Worm (Caenorhabditis elegans) whole organism, L4 larva: Measurements from ENCODE around the gene ekl-5.
A peak's percentile ranks its signal among the peaks of the same experiment; 100 is the strongest.

Source experiments
- D1046.2 ChIP-seq: fragments of 200-800 bp; sonication (Bioruptor generic); IDR thresholded peaks from 2 replicates; pipeline ENCODE4 v1.3.6; 2022; ENCODE audit warnings: missing genetic modification characterization, missing compliant biosample characterization
- F37D6.2 ChIP-seq: sonication (generic microtip); optimal IDR thresholded peaks from 2 replicates; lab custom pipeline; 2016; ENCODE audit warnings: mild to moderate bottlenecking, missing genetic modification characterization, missing compliant biosample characterization
- Y48G9A.11 ChIP-seq: fragments of 200-800 bp; sonication (Bioruptor generic); IDR thresholded peaks from 2 replicates; pipeline ENCODE4 v1.3.6; 2022; ENCODE audit warnings: missing genetic modification reagents, missing genetic modification characterization, missing compliant biosample characterization
- Y75B8A.6 ChIP-seq: fragments of 200-800 bp; sonication (Bioruptor generic); IDR thresholded peaks from 2 replicates; pipeline ENCODE4 v1.3.6; 2022; ENCODE audit warnings: missing genetic modification reagents, missing genetic modification characterization, missing compliant biosample characterization
- ZK337.2 ChIP-seq: fragments of 200-800 bp; sonication (Bioruptor generic); IDR thresholded peaks from 2 replicates; pipeline ENCODE4 v1.3.6; 2022; ENCODE audit warnings: missing genetic modification reagents, missing genetic modification characterization, missing compliant biosample characterization
- ZK546.5 ChIP-seq, 2 experiments: sonication (generic microtip); optimal IDR thresholded peaks; 2 replicates each; lab custom pipeline; 2017; ENCODE audit warnings: missing biosample characterization in 2 of 2, missing genetic modification characterization in 2 of 2
- aha-1 ChIP-seq: fragments of 150-350 bp; peaks from one replicate; lab custom pipeline; 2014; ENCODE audit warnings: missing biosample characterization, missing genetic modification characterization
- arid-1 ChIP-seq: fragments of 200-800 bp; sonication (Bioruptor generic); conservative IDR thresholded peaks from 2 replicates; pipeline ENCODE4 v1.3.6; 2022; ENCODE audit warnings: missing genetic modification reagents, missing genetic modification characterization, missing compliant biosample characterization
- ceh-32 ChIP-seq: sonication (generic microtip); optimal IDR thresholded peaks from 2 replicates; lab custom pipeline; 2016; ENCODE audit warnings: mild to moderate bottlenecking, missing genetic modification characterization, missing compliant biosample characterization; ENCODE audit not compliant: poor library complexity
- ceh-44 ChIP-seq: fragments of 200-800 bp; sonication (Bioruptor generic); IDR thresholded peaks from 2 replicates; pipeline ENCODE4 v1.3.6; 2022; ENCODE audit warnings: missing genetic modification reagents, missing genetic modification characterization, missing compliant biosample characterization
- daf-19 ChIP-seq: fragments of 200-800 bp; sonication (Bioruptor generic); conservative IDR thresholded peaks from 2 replicates; pipeline ENCODE4 v1.3.6; 2022; ENCODE audit warnings: missing genetic modification characterization, missing compliant biosample characterization
- dmd-6 ChIP-seq: fragments of 200-800 bp; sonication (Bioruptor generic); IDR thresholded peaks from 2 replicates; pipeline ENCODE4 v1.3.6; 2022; ENCODE audit warnings: missing genetic modification reagents, missing genetic modification characterization, missing compliant biosample characterization
- dmd-9 ChIP-seq: fragments of 200-800 bp; sonication (Bioruptor generic); IDR thresholded peaks from 2 replicates; pipeline ENCODE4 v1.3.6; 2022; ENCODE audit warnings: missing genetic modification reagents, missing genetic modification characterization, missing compliant biosample characterization
- fkh-10 ChIP-seq: fragments of 150-350 bp; optimal IDR thresholded peaks from 2 replicates; lab custom pipeline; 2014; ENCODE audit warnings: missing biosample characterization, missing genetic modification reagents, missing genetic modification characterization
- gei-8 ChIP-seq: fragments of 200-800 bp; sonication (Bioruptor generic); optimal IDR thresholded peaks from 2 replicates; lab custom pipeline; 2018; ENCODE audit warnings: mild to moderate bottlenecking, missing genetic modification characterization, missing compliant biosample characterization
- hmg-1.1 ChIP-seq: fragments of 200-800 bp; sonication (Bioruptor generic); IDR thresholded peaks from 2 replicates; pipeline ENCODE4 v1.3.6; 2022; ENCODE audit warnings: missing genetic modification reagents, missing genetic modification characterization, missing compliant biosample characterization
- lin-1 ChIP-seq: fragments of 200-800 bp; sonication (Bioruptor generic); IDR thresholded peaks from 2 replicates; pipeline ENCODE4 v1.3.6; 2022; ENCODE audit warnings: missing genetic modification reagents, missing genetic modification characterization, missing compliant biosample characterization
- lin-29 ChIP-seq: fragments of 200-800 bp; sonication (Bioruptor generic); IDR thresholded peaks from 2 replicates; pipeline ENCODE4 v1.3.6; 2022; ENCODE audit warnings: missing genetic modification reagents, missing genetic modification characterization, missing compliant biosample characterization
- lin-39 ChIP-seq: fragments of 150-350 bp; optimal IDR thresholded peaks from 2 replicates; lab custom pipeline; 2014; ENCODE audit warnings: missing biosample characterization, missing genetic modification reagents, missing genetic modification characterization
- lsy-2 ChIP-seq, 2 experiments: fragments of 150-350 bp in 1 of 2; sonication (generic microtip) in 1 of 2; optimal IDR thresholded peaks; 2 replicates each; lab custom pipeline; 2014 to 2017; ENCODE audit warnings: missing biosample characterization in 2 of 2, missing genetic modification characterization in 2 of 2
- madf-5 ChIP-seq, 2 experiments: fragments of 200-800 bp; sonication (Bioruptor generic); IDR thresholded peaks; 2 replicates each; pipeline ENCODE4 v1.3.6; 2022; ENCODE audit warnings: missing compliant biosample characterization in 2 of 2, missing genetic modification characterization in 2 of 2
- mxl-2 ChIP-seq: fragments of 200-800 bp; sonication (Bioruptor generic); conservative IDR thresholded peaks from 2 replicates; pipeline ENCODE4 v1.3.6; 2022; ENCODE audit warnings: missing genetic modification reagents, missing genetic modification characterization, missing compliant biosample characterization
- nhr-10 ChIP-seq: fragments of 150-350 bp; optimal IDR thresholded peaks from 2 replicates; lab custom pipeline; 2014; ENCODE audit warnings: missing biosample characterization, missing genetic modification characterization
- nhr-11 ChIP-seq: fragments of 150-350 bp; optimal IDR thresholded peaks from 2 replicates; lab custom pipeline; 2014; ENCODE audit warnings: missing biosample characterization, missing genetic modification characterization
- nhr-42 ChIP-seq: fragments of 200-800 bp; sonication (Bioruptor generic); IDR thresholded peaks from 2 replicates; pipeline ENCODE4 v1.3.6; 2022; ENCODE audit warnings: missing genetic modification characterization, missing compliant biosample characterization
- nhr-6 ChIP-seq: fragments of 150-350 bp; optimal IDR thresholded peaks from 2 replicates; lab custom pipeline; 2014; ENCODE audit warnings: missing biosample characterization, missing genetic modification characterization
- nhr-76 ChIP-seq: fragments of 150-350 bp; optimal IDR thresholded peaks from 2 replicates; lab custom pipeline; 2014; ENCODE audit warnings: missing biosample characterization, missing genetic modification characterization
- nhr-77 ChIP-seq: fragments of 150-350 bp; optimal IDR thresholded peaks from 2 replicates; lab custom pipeline; 2014; ENCODE audit warnings: missing biosample characterization, missing genetic modification characterization
- pha-4 ChIP-seq, 2 experiments: fragments of 150-350 bp in 1 of 2; fragments of 200-800 bp in 1 of 2; sonication (Bioruptor generic) in 1 of 2; IDR thresholded peaks in 1 of 2; optimal IDR thresholded peaks in 1 of 2; 2 replicates each; pipeline versions ENCODE4 v1.3.6 to Lab custom; 2014 to 2022; ENCODE audit warnings: missing genetic modification characterization in 2 of 2, missing genetic modification reagents in 2 of 2, missing biosample characterization in 1 of 2, missing compliant biosample characterization in 1 of 2
- pqm-1 ChIP-seq: sonication (generic microtip); optimal IDR thresholded peaks from 2 replicates; lab custom pipeline; 2017; ENCODE audit warnings: missing biosample characterization, missing genetic modification characterization
- spr-1 ChIP-seq: sonication (generic microtip); optimal IDR thresholded peaks from 2 replicates; lab custom pipeline; 2016; ENCODE audit warnings: mild to moderate bottlenecking, missing genetic modification characterization, missing compliant biosample characterization
- spr-3 ChIP-seq: fragments of 200-800 bp; sonication (Bioruptor generic); optimal IDR thresholded peaks from 2 replicates; lab custom pipeline; 2018; ENCODE audit warnings: mild to moderate bottlenecking, missing genetic modification characterization, missing compliant biosample characterization
- tag-97 ChIP-seq: fragments of 200-800 bp; sonication (Bioruptor generic); IDR thresholded peaks from 2 replicates; pipeline ENCODE4 v1.3.6; 2022; ENCODE audit warnings: missing genetic modification characterization, missing compliant biosample characterization
- unc-62 ChIP-seq, 3 experiments: fragments of 150-350 bp in 1 of 3; sonication (generic microtip); optimal IDR thresholded peaks in 2 of 3; peaks in 1 of 3; 1 replicate in 1 of 3; 2 replicates in 2 of 3; lab custom pipeline; 2014 to 2017; ENCODE audit warnings: missing biosample characterization in 3 of 3, missing genetic modification characterization in 3 of 3, missing genetic modification reagents in 3 of 3, missing genotype in 1 of 3
- zag-1 ChIP-seq: fragments of 150-350 bp; optimal IDR thresholded peaks from 2 replicates; lab custom pipeline; 2014; ENCODE audit warnings: missing biosample characterization, missing genetic modification characterization
- zfp-2 ChIP-seq: sonication (generic microtip); optimal IDR thresholded peaks from 2 replicates; lab custom pipeline; 2016; ENCODE audit warnings: mild to moderate bottlenecking, missing genetic modification characterization, missing compliant biosample characterization
- zfp-3 ChIP-seq: fragments of 200-800 bp; sonication (Bioruptor generic); conservative IDR thresholded peaks from 2 replicates; pipeline ENCODE4 v1.3.6; 2022; ENCODE audit warnings: missing genetic modification reagents, missing genetic modification characterization, missing compliant biosample characterization
- zip-2 ChIP-seq: fragments of 150-350 bp; optimal IDR thresholded peaks from 2 replicates; lab custom pipeline; 2014; ENCODE audit warnings: missing biosample characterization, missing genetic modification characterization
- ztf-7 ChIP-seq: fragments of 150-350 bp; optimal IDR thresholded peaks from 2 replicates; lab custom pipeline; 2014; ENCODE audit warnings: missing biosample characterization, missing genetic modification characterization

Gene ekl-5

DNA sequence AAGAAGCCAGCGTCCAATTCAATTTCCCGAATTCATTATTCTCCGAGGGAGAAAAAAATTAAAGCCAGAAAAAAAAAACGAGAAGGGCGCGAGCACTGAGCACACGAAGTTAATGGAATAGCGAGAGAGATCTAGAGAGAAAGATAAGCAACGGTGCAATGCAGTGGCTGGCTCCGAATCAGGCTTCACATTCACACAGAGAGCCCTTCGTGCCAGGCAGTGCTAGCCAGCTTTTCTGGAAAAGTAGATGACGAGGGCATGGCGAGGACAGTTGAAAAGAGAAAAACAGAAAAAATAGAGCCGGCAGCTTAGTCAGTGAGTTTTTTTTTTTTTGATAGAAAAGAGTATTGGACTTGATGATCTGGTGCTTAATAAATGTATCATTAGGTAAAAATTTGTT, 3.3 kb downstream of the ekl-5 start:
- no peak for TF ChIP-seq lin-39
- TF ChIP-seq ZK337.2 (GFP tag; lab: Robert Waterston, UW): no peak
- TF ChIP-seq Y75B8A.6: no peak
- peak; percentile 13 for TF ChIP-seq F37D6.2 (tag; lab: Kevin White, UChicago)
- TF ChIP-seq ceh-32 (tag; lab: Kevin White, UChicago): no peak
- TF ChIP-seq nhr-76 (tag; lab: Kevin White, UChicago): no peak
- TF ChIP-seq dmd-9 (GFP tag; lab: Robert Waterston, UW): no peak
- no peak for TF ChIP-seq fkh-10
- TF ChIP-seq zag-1 (tag; lab: Kevin White, UChicago): no peak
- TF ChIP-seq arid-1: no peak
- TF ChIP-seq zfp-3: no peak
- no peak for TF ChIP-seq gei-8 (GFP tag; lab: Kevin White, UChicago)
- no peak for TF ChIP-seq mxl-2 (GFP tag; lab: Robert Waterston, UW)
- TF ChIP-seq nhr-11 (tag; lab: Kevin White, UChicago): peak; percentile 2
- peak in 1 of 2 experiments; percentile 9 for TF ChIP-seq unc-62 (GFP tag; optimal IDR thresholded peaks at IDR 0.05 in 1 of 2; lab: Kevin White, UChicago)
- no peak for TF ChIP-seq unc-62 (tag; optimal IDR thresholded peaks at IDR 0.05; lab: Kevin White, UChicago)
- TF ChIP-seq lsy-2 (tag; optimal IDR thresholded peaks at IDR 0.05; lab: Kevin White, UChicago): peak in 1 of 2 experiments; percentile 34

DNA sequence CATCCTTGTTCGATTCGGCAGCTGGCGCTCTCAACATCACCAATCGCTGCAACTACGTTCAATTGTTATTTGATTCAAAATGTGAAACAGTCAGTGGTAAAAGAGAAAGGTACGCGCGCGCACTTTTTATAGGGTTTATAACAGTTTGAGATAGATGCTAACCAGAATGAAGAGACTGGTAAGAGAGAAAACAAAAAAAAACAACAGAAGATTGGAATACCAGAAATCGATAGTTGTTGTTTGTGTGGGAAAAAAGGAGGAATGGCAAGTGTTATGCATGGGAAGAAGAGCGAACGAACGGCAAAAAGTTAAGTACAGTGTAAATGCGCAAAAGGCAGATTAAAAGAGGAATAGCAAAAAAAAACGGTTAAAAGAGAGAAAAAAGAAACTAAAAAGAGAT, 7.1 kb downstream of the ekl-5 start, which contains the start of gene Y26E6A.3:
TSS of gene Y26E6A.3 (minus strand) at position 101 of the 400 bp plus-strand sequence.
- no peak for TF ChIP-seq nhr-10 (tag; lab: Kevin White, UChicago)
- no peak for TF ChIP-seq ZK546.5 (tag; optimal IDR thresholded peaks at IDR 0.05; lab: Kevin White, UChicago)
- TF ChIP-seq nhr-42 (GFP tag; lab: Robert Waterston, UW): no peak
- no peak for TF ChIP-seq arid-1
- TF ChIP-seq dmd-6 (GFP tag; lab: Robert Waterston, UW): no peak
- no peak for TF ChIP-seq nhr-77 (tag; lab: Kevin White, UChicago)

ce11 chrX:13903769-13904168, 13.2 kb downstream of the ekl-5 start:
- TF ChIP-seq mxl-2 (GFP tag; lab: Robert Waterston, UW): no peak
- no peak for TF ChIP-seq lin-29
- TF ChIP-seq hmg-1.1 (GFP tag; lab: Robert Waterston, UW): no peak
- no peak for TF ChIP-seq ztf-7 (tag; lab: Kevin White, UChicago)
- peak; percentile 94 for TF ChIP-seq aha-1
- TF ChIP-seq, all 104 proteins: peak for 1

ce11 chrX:13903328-13903727, 13.6 kb downstream of the ekl-5 start, which contains the start of gene sra-39:
Gene sra-39 (minus strand): TSS chrX:13903428.
- TF ChIP-seq madf-5 (GFP tag; IDR thresholded peaks at IDR 0.05; lab: Robert Waterston, UW) (no peak), aha-1 (no peak)

- TF ChIP-seq daf-19 (GFP tag; lab: Robert Waterston, UW) (no peak), zfp-2 (no peak), spr-1 (tag; lab: Kevin White, UChicago) (no peak), madf-5 (GFP tag; IDR thresholded peaks at IDR 0.05; lab: Robert Waterston, UW) (no peak), pqm-1 (tag; lab: Kevin White, UChicago) (no peak), pha-4 (GFP tag; IDR thresholded peaks at IDR 0.05; lab: Robert Waterston, UW) (no peak), pha-4 (tag; optimal IDR thresholded peaks at IDR 0.05; lab: Kevin White, UChicago) (no peak), zip-2 (tag; lab: Kevin White, UChicago) (no peak), Y48G9A.11 (GFP tag; lab: Robert Waterston, UW) (no peak), tag-97 (GFP tag; lab: Robert Waterston, UW) (no peak), spr-3 (GFP tag; lab: Kevin White, UChicago) (no peak), lin-1 (no peak), nhr-42 (GFP tag; lab: Robert Waterston, UW) (no peak), D1046.2 (GFP tag; lab: Robert Waterston, UW) (no peak), zag-1 (tag; lab: Kevin White, UChicago) (no peak), ceh-44 (GFP tag; lab: Robert Waterston, UW) (no peak), dmd-6 (GFP tag; lab: Robert Waterston, UW) (no peak), lin-29 (no peak), F37D6.2 (tag; lab: Kevin White, UChicago) (no peak), nhr-6 (tag; lab: Kevin White, UChicago) (no peak)
These were observed 16.9 kb downstream of the ekl-5 start, which contains the start of gene sra-38 for ce11 chrX:13900047-13900446. Gene sra-38 (minus strand): TSS chrX:13900147.
